In the genomic region with DNA sequence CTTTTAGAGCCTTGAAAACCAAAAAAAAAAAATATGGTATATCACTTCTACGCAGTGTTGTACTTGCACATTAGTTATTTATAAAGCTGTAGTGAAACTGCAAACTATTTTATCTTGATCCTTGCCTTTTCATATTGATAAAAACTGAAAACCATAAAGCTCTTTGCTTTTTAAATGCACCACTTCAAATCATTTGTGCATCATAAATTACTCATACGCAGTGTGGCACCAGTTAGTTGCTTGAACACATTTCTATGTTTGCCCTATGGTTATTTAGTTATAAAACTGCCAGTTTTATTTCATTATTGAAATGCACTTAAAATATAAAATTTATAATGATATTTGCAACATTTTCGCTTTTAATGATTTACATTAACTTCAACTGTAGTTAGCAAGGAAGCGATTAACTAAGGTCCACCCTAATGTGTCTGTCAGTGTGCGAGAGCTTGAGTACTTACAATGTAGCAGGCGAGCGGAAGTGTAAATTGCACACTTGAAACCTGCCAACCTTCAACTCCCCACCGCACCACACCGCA, we compare ENCODE assay signal across 1 fruit fly cellular context.
A peak's percentile ranks its signal among the peaks of the same experiment; 100 is the strongest.
TF ChIP-seq lines count a peak whose summit lies in the region.

No protein-coding gene starts in this region.

TF ChIP-seq in whole organism, embryonic, 481 proteins besides CTCF, POLR2A, EP300 and RAD21 (continued from another document):
- TF ChIP-seq croc (GFP tag; conservative IDR thresholded peaks at IDR 0.05; lab: Robert Waterston, UW) (no peak), C15 (GFP tag; IDR thresholded peaks at IDR 0.05; lab: Robert Waterston, UW) (no peak), CG15479 (GFP tag; optimal IDR thresholded peaks at IDR 0.05; lab: Kevin White, UChicago) (no peak), p53 (GFP tag; optimal IDR thresholded peaks at IDR 0.05; lab: Kevin White, UChicago) (no peak), CG11085 (GFP tag; IDR thresholded peaks at IDR 0.05; lab: Robert Waterston, UW) (no peak), zf30C (GFP tag; optimal IDR thresholded peaks at IDR 0.05; lab: Kevin White, UChicago) (no peak), twi (tag; optimal IDR thresholded peaks at IDR 0.05; lab: Kevin White, UChicago) (no peak), CG42726 (GFP tag; IDR thresholded peaks at IDR 0.05; lab: Robert Waterston, UW; ENCODE audit: partially characterized antibody) (no peak), CG34376 (GFP tag; optimal IDR thresholded peaks at IDR 0.05; lab: Kevin White, UChicago) (peak; percentile 22), CG17385 (GFP tag; optimal IDR thresholded peaks at IDR 0.05; lab: Kevin White, UChicago) (no peak), CG17612 (GFP tag; IDR thresholded peaks at IDR 0.05; lab: Robert Waterston, UW) (no peak), CG1024 (GFP tag; IDR thresholded peaks at IDR 0.05; lab: Robert Waterston, UW) (no peak), lbe (GFP tag; optimal IDR thresholded peaks at IDR 0.05; lab: Kevin White, UChicago) (no peak), CG6254 (GFP tag; optimal IDR thresholded peaks at IDR 0.05; lab: Kevin White, UChicago) (no peak), H15 (GFP tag; IDR thresholded peaks at IDR 0.05; lab: Robert Waterston, UW) (no peak), pho (GFP tag; optimal IDR thresholded peaks at IDR 0.05; lab: Kevin White, UChicago) (no peak), grau (tag; optimal IDR thresholded peaks at IDR 0.05; lab: Kevin White, UChicago) (peak; percentile 16), sqz (GFP tag; optimal IDR thresholded peaks at IDR 0.05; lab: Kevin White, UChicago) (no peak), CG18764 (GFP tag; optimal IDR thresholded peaks at IDR 0.05; lab: Kevin White, UChicago) (no peak), D19B (GFP tag; optimal IDR thresholded peaks at IDR 0.05; lab: Kevin White, UChicago) (no peak), Doc3 (GFP tag; IDR thresholded peaks at IDR 0.05; lab: Robert Waterston, UW; ENCODE audit: partially characterized antibody) (no peak), D (optimal IDR thresholded peaks at IDR 0.05; lab: Kevin White, UChicago) (no peak), D (GFP tag; optimal IDR thresholded peaks at IDR 0.05; lab: Kevin White, UChicago) (no peak), Lim3 (GFP tag; IDR thresholded peaks at IDR 0.05; lab: Robert Waterston, UW) (no peak), CG10543 (GFP tag; optimal IDR thresholded peaks at IDR 0.05; lab: Kevin White, UChicago) (no peak), ase (GFP tag; IDR thresholded peaks at IDR 0.05; lab: Robert Waterston, UW) (no peak), CG18599 (GFP tag; optimal IDR thresholded peaks at IDR 0.05; lab: Kevin White, UChicago) (peak; percentile 39), Rx (GFP tag; IDR thresholded peaks at IDR 0.05; lab: Robert Waterston, UW) (no peak), stc (GFP tag; IDR thresholded peaks at IDR 0.05; lab: Robert Waterston, UW) (no peak), tio (GFP tag; optimal IDR thresholded peaks at IDR 0.05; lab: Kevin White, UChicago) (no peak), CG1792 (GFP tag; optimal IDR thresholded peaks at IDR 0.05; lab: Kevin White, UChicago) (no peak), fru (optimal IDR thresholded peaks at IDR 0.05; lab: Kevin White, UChicago) (no peak), CG2120 (GFP tag; optimal IDR thresholded peaks at IDR 0.05; lab: Kevin White, UChicago) (peak; percentile 18), btn (GFP tag; optimal IDR thresholded peaks at IDR 0.05; lab: Kevin White, UChicago) (no peak), B-H2 (GFP tag; optimal IDR thresholded peaks at IDR 0.05; lab: Kevin White, UChicago) (no peak), CG10431 (GFP tag; optimal IDR thresholded peaks at IDR 0.05; lab: Kevin White, UChicago) (no peak), lov (optimal IDR thresholded peaks at IDR 0.05; lab: Kevin White, UChicago) (no peak), lov (GFP tag; IDR thresholded peaks at IDR 0.05; lab: Robert Waterston, UW) (no peak), gro (GFP tag; optimal IDR thresholded peaks at IDR 0.05; lab: Kevin White, UChicago) (no peak), CG11504 (tag; optimal IDR thresholded peaks at IDR 0.05; lab: Kevin White, UChicago) (peak; percentile 48), Eip74EF (GFP tag; optimal IDR thresholded peaks at IDR 0.05; lab: Kevin White, UChicago) (no peak), pita (GFP tag; optimal IDR thresholded peaks at IDR 0.05; lab: Kevin White, UChicago) (no peak), pzg (GFP tag; optimal IDR thresholded peaks at IDR 0.05; lab: Kevin White, UChicago) (no peak), CG7928 (GFP tag; optimal IDR thresholded peaks at IDR 0.05; lab: Kevin White, UChicago) (no peak), Dref (GFP tag; IDR thresholded peaks at IDR 0.05; lab: Robert Waterston, UW) (no peak), ato (GFP tag; IDR thresholded peaks at IDR 0.05; lab: Robert Waterston, UW; ENCODE audit: partially characterized antibody) (no peak), CG7556 (GFP tag; optimal IDR thresholded peaks at IDR 0.05; lab: Kevin White, UChicago) (peak; percentile 58), CG8924 (tag; optimal IDR thresholded peaks at IDR 0.05; lab: Kevin White, UChicago) (no peak), Hr51 (GFP tag; optimal IDR thresholded peaks at IDR 0.05; lab: Kevin White, UChicago) (no peak), CG6854 (GFP tag; optimal IDR thresholded peaks at IDR 0.05; lab: Kevin White, UChicago) (no peak), pfk (GFP tag; optimal IDR thresholded peaks at IDR 0.05; lab: Kevin White, UChicago) (no peak), Asciz (GFP tag; optimal IDR thresholded peaks at IDR 0.05; lab: Kevin White, UChicago) (no peak), CG10654 (GFP tag; optimal IDR thresholded peaks at IDR 0.05; lab: Kevin White, UChicago) (no peak), CG6683 (GFP tag; optimal IDR thresholded peaks at IDR 0.05; lab: Kevin White, UChicago) (no peak), Gsc (GFP tag; IDR thresholded peaks at IDR 0.05; lab: Robert Waterston, UW) (no peak), kah (GFP tag; optimal IDR thresholded peaks at IDR 0.05; lab: Kevin White, UChicago) (no peak), CG31224 (GFP tag; IDR thresholded peaks at IDR 0.05; lab: Robert Waterston, UW) (no peak), gce (GFP tag; IDR thresholded peaks at IDR 0.05; lab: Robert Waterston, UW) (no peak), Elba2 (GFP tag; optimal IDR thresholded peaks at IDR 0.05; lab: Kevin White, UChicago) (no peak), Poxn (GFP tag; IDR thresholded peaks at IDR 0.05; lab: Robert Waterston, UW) (no peak), CG2889 (GFP tag; IDR thresholded peaks at IDR 0.05; lab: Robert Waterston, UW) (no peak), caup (GFP tag; optimal IDR thresholded peaks at IDR 0.05; lab: Kevin White, UChicago; ENCODE audit: severe bottlenecking) (no peak), CG31441 (GFP tag; IDR thresholded peaks at IDR 0.05; lab: Robert Waterston, UW) (0 out of 2 replicates have a peak, but pooled peaks have one; percentile 22), Blimp-1 (GFP tag; optimal IDR thresholded peaks at IDR 0.05; lab: Kevin White, UChicago) (no peak), CG3726 (GFP tag; IDR thresholded peaks at IDR 0.05; lab: Robert Waterston, UW) (no peak), sug (tag; optimal IDR thresholded peaks at IDR 0.05; lab: Kevin White, UChicago) (no peak), Ets97D (GFP tag; optimal IDR thresholded peaks at IDR 0.05; lab: Kevin White, UChicago) (no peak), luna (GFP tag; optimal IDR thresholded peaks at IDR 0.05; lab: Kevin White, UChicago) (no peak), grn (GFP tag; optimal IDR thresholded peaks at IDR 0.05; lab: Kevin White, UChicago) (no peak), CG1602 (GFP tag; optimal IDR thresholded peaks at IDR 0.05; lab: Kevin White, UChicago) (no peak), CG7839 (tag; optimal IDR thresholded peaks at IDR 0.05; lab: Kevin White, UChicago) (peak; percentile 2), Oli (tag; optimal IDR thresholded peaks at IDR 0.05; lab: Kevin White, UChicago) (no peak), ci (GFP tag; IDR thresholded peaks at IDR 0.05; lab: Robert Waterston, UW) (no peak), Jarid2 (GFP tag; optimal IDR thresholded peaks at IDR 0.05; lab: Kevin White, UChicago) (no peak), Sry-β (GFP tag; optimal IDR thresholded peaks at IDR 0.05; lab: Kevin White, UChicago) (no peak), HLH4C (GFP tag; IDR thresholded peaks at IDR 0.05; lab: Robert Waterston, UW; ENCODE audit: partially characterized antibody) (no peak), CG9437 (GFP tag; optimal IDR thresholded peaks at IDR 0.05; lab: Kevin White, UChicago) (peak; percentile 2), Hr39 (optimal IDR thresholded peaks at IDR 0.05; lab: Kevin White, UChicago) (no peak), stwl (tag; optimal IDR thresholded peaks at IDR 0.05; lab: Kevin White, UChicago) (no peak), chinmo (GFP tag; IDR thresholded peaks at IDR 0.05; lab: Robert Waterston, UW; ENCODE audit: partially characterized antibody) (no peak), Dip2 (GFP tag; IDR thresholded peaks at IDR 0.05; lab: Robert Waterston, UW) (no peak), CG13296 (GFP tag; optimal IDR thresholded peaks at IDR 0.05; lab: Kevin White, UChicago) (peak; percentile 2), CkIIα-i1 (GFP tag; IDR thresholded peaks at IDR 0.05; lab: Robert Waterston, UW) (no peak), Ptx1 (GFP tag; IDR thresholded peaks at IDR 0.05; lab: Robert Waterston, UW) (no peak), sob (GFP tag; IDR thresholded peaks at IDR 0.05; lab: Robert Waterston, UW) (no peak), Ssrp (tag; optimal IDR thresholded peaks at IDR 0.05; lab: Kevin White, UChicago) (no peak), Dfd (GFP tag; optimal IDR thresholded peaks at IDR 0.05; lab: Kevin White, UChicago) (no peak), Stat92E (GFP tag; optimal IDR thresholded peaks at IDR 0.05; lab: Kevin White, UChicago) (no peak), otp (GFP tag; IDR thresholded peaks at IDR 0.05; lab: Robert Waterston, UW) (no peak), Hmr (GFP tag; optimal IDR thresholded peaks at IDR 0.05; lab: Kevin White, UChicago) (peak; percentile 28), nmo (GFP tag; optimal IDR thresholded peaks at IDR 0.05; lab: Kevin White, UChicago) (no peak), wor (GFP tag; IDR thresholded peaks at IDR 0.05; lab: Robert Waterston, UW) (no peak), CG3281 (GFP tag; optimal IDR thresholded peaks at IDR 0.05; lab: Kevin White, UChicago) (peak; percentile 34), dm (GFP tag; optimal IDR thresholded peaks at IDR 0.05; lab: Kevin White, UChicago) (no peak), kni (GFP tag; optimal IDR thresholded peaks at IDR 0.05; lab: Kevin White, UChicago) (no peak), jigr1 (GFP tag; IDR thresholded peaks at IDR 0.05; lab: Robert Waterston, UW) (no peak), CG13123 (GFP tag; optimal IDR thresholded peaks at IDR 0.05; lab: Kevin White, UChicago) (no peak), dimm (GFP tag; IDR thresholded peaks at IDR 0.05; lab: Robert Waterston, UW) (no peak), dan (GFP tag; IDR thresholded peaks at IDR 0.05; lab: Robert Waterston, UW) (no peak), Fer2 (tag; optimal IDR thresholded peaks at IDR 0.05; lab: Kevin White, UChicago) (no peak), CoRest (tag; optimal IDR thresholded peaks at IDR 0.05; lab: Kevin White, UChicago) (no peak), lab (GFP tag; optimal IDR thresholded peaks at IDR 0.05; lab: Kevin White, UChicago) (peak; percentile 24)
